Fruit fly (Drosophila melanogaster): ENCODE measurements around the gene alpha-Est9.

Gene alpha-Est9

DNA sequence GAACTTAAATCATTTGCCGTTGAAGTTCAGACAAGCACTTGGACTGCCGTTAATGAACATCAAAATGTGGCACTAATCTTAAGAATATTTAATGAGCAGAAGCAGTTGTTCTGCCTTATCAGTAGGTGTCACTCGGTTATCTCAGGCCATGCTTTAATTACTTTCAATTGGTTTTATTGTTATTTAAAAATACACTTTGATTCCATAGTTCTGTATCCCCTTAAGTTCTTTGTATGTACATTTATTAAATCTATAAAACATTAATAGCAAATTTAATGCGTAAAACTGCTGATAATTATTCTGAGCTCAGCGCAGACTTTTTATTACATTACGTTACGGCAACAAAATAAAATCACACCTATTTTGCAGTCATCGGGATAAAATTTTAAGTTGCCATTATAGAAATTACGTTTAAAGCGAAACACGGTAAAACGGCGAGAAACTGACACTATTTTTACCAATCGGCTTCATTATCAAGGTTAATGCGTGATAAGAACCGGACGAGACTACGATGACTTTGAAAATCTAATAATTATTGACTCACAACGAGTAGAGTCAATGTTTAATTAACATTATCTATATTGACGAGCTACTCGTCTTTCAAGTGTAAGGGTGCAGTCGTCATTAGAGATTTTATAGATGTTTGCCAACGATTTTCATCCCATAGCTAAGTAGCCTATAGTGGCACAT, 17.5 kb upstream of the alpha-Est9 start:
- TF ChIP-seq CG4496 (GFP tag; IDR thresholded peaks at IDR 0.05) (no peak), CG8159 (tag; optimal IDR thresholded peaks at IDR 0.05) (peak; percentile 3)

DNA sequence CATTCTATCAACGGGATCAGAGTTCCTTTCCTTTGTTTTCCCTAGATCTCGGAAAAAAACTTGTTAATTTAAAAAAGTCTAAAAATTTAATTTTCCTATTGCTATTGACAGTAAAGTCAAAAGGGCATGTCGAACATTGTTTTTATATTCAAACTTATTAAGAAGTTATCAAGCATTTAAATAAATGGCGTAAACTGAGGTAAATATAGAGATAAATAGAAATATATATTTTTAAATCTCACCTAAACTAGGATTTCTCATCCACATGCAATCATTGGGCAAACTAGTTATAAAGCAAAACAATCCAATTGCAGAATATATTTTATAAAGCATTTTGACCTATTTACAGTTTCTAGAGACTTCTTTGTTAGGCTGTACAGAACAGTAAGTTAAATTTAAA, 14.5 kb upstream of the alpha-Est9 start, which contains the start of gene Ubc84D:
Gene Ubc84D (minus strand): TSS at position 101 of the 400 bp plus-strand sequence.
- no peak for TF ChIP-seq fd96Ca (GFP tag; IDR thresholded peaks at IDR 0.05)
- no peak for TF ChIP-seq Pif1B (GFP tag; optimal IDR thresholded peaks at IDR 0.05)
- TF ChIP-seq CG34367 (tag; optimal IDR thresholded peaks at IDR 0.05): no peak
- TF ChIP-seq CG12605 (GFP tag; IDR thresholded peaks at IDR 0.05): no peak
- no peak for TF ChIP-seq Pif1A (GFP tag; optimal IDR thresholded peaks at IDR 0.05)
- TF ChIP-seq gl (tag; optimal IDR thresholded peaks at IDR 0.05): no peak
- TF ChIP-seq Snoo (tag; optimal IDR thresholded peaks at IDR 0.05): no peak
- TF ChIP-seq CG4496 (GFP tag; IDR thresholded peaks at IDR 0.05): no peak
- no peak for TF ChIP-seq D1 (tag; optimal IDR thresholded peaks at IDR 0.05)
- no peak for TF ChIP-seq rn (GFP tag; IDR thresholded peaks at IDR 0.05)
- no peak for TF ChIP-seq EcR (GFP tag; optimal IDR thresholded peaks at IDR 0.05)
- TF ChIP-seq CG8301 (tag; optimal IDR thresholded peaks at IDR 0.05): no peak
- TF ChIP-seq CG10348 (GFP tag; IDR thresholded peaks at IDR 0.05): no peak
- TF ChIP-seq CG14655 (GFP tag; optimal IDR thresholded peaks at IDR 0.05): no peak
- TF ChIP-seq CG8159 (tag; optimal IDR thresholded peaks at IDR 0.05): no peak
- TF ChIP-seq Ets98B (GFP tag; IDR thresholded peaks at IDR 0.05): no peak
- TF ChIP-seq CG15710 (tag; optimal IDR thresholded peaks at IDR 0.05): no peak

DNA sequence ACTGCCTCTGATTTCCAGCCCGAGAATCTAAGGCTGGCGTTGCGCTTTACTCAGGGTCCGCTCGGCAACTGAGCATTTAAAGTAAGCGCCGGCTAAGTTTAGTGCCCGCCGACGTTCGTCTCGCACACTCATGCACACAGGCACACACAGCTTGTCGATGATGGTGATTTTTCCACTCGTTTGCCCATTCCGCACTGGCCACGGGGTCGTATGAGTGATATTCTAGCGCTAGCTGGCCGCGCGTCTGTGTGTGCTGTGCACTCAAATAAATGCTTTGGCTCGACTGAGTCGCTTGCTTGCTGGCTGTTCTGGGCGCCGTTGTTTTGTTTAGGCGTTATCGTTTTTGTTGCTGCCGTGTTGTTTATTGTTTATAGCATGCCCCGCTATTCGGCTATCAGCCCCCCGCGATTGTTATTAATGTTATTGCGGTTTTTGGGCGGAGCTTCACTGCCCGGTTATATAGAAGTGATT, 10.7 kb upstream of the alpha-Est9 start, which contains the start of gene alpha-Est8:
Gene alpha-Est8 (minus strand): TSS at position 72 of the 471 bp plus-strand sequence.
- TF ChIP-seq Ets98B (GFP tag; IDR thresholded peaks at IDR 0.05) (0 out of 2 replicates have a peak, but pooled peaks have one; percentile 11), CG9948 (tag; optimal IDR thresholded peaks at IDR 0.05) (no peak), fd96Ca (GFP tag; IDR thresholded peaks at IDR 0.05) (no peak), rn (GFP tag; IDR thresholded peaks at IDR 0.05) (no peak), CG12605 (GFP tag; IDR thresholded peaks at IDR 0.05) (0 out of 2 replicates have a peak, but pooled peaks have one; percentile 25), CG34367 (tag; optimal IDR thresholded peaks at IDR 0.05) (no peak), Pif1B (GFP tag; optimal IDR thresholded peaks at IDR 0.05) (no peak)

DNA sequence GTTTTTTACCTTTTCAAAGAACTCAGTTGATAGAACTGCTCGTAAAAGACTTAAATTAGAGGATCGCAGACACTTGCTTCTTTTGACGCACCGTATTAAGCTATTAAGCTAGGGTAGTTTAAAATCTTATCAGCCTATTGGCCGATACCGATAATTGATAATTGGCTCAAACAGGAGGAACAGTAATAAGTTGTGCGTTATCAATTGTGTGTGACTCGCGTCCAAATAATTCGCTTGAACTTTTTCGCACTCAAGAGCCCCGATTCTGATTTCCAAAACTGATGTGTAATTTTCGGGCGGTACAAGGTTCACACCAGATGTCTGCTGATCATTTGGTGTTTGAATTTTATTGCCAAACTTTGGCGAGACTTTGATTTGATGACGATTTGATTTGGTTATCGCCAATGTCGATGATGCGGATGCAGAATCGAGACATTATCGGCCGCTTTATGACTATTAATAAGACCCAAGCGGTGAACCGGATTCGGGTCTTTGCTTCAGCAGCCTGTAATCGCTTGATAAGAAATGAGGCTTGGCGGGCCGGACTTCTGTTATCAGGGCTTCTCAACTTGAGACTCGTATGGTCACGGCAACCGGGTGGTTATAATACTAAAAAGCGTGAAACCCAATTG, 9.4 kb upstream of the alpha-Est9 start:
- TF ChIP-seq rn (GFP tag; IDR thresholded peaks at IDR 0.05) (no peak), EcR (GFP tag; optimal IDR thresholded peaks at IDR 0.05) (peak; percentile 16)

DNA sequence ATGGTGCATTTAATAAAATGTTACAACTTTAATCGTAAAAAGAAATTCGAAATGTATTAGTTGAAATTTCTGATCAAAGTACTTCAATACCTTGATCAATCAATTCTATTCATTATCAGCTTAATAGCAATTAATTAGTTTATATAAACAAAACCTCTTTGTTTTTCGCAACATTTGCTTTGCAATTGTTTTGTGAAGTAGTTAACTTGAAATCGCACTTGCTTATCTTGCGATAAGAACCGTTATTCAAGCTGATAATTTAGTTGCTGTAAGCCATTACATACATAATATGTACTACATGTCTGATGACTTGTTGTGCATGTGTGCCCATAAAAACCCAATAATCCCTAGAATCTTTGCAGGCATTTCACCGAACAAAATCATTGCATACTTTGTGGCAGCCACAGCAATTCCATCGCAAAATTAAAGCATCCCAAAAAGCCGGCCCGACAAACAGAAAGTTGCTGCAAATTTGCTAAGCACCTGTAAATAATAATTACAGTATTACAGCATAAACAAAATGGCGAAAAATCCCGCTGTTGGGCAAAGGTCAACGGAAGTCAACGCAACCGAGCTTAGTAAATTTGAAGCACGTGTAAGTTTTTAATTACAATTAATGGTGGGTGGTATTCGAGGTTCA, 3.4 kb upstream of the alpha-Est9 start:
- TF ChIP-seq CG8301 (tag; optimal IDR thresholded peaks at IDR 0.05) (no peak), fd96Ca (GFP tag; IDR thresholded peaks at IDR 0.05) (no peak), D1 (tag; optimal IDR thresholded peaks at IDR 0.05) (peak; percentile 41), CG4496 (GFP tag; IDR thresholded peaks at IDR 0.05) (peak; percentile 54; the same call in 1 of the 3 replicates), Pif1A (GFP tag; optimal IDR thresholded peaks at IDR 0.05) (no peak), Ets98B (GFP tag; IDR thresholded peaks at IDR 0.05) (no peak), EcR (GFP tag; optimal IDR thresholded peaks at IDR 0.05) (no peak), Snoo (tag; optimal IDR thresholded peaks at IDR 0.05) (no peak), gl (tag; optimal IDR thresholded peaks at IDR 0.05) (no peak)

DNA sequence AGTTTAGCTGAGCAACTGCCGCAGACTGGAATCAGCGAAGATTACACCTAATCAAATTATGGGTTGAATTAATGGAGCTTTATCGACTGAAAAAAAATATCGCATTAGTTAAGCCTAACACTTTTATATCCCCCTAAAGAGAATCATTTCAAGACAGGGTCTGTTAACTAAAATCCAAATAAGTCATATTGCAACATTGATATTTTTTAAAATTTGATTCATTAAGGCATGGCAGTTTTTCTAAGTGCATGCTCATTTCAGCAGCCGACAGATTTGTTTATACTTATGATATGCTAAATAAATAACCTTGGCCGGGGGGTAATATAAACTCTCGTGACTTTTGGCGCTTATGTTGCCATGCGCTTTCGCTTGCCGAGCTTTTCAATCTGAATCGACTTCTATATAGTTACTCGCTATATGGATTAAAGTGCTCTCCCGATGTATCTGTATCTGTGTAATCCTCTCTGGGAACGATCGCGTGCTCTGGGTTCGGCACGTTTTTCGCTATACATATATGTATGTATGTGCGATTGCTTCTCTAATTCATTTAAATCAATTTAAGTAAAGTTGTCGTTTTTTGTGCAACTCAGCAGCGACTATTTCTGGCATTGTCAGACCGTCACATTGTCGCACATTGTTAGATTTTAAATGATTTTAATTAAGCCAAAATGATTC, 1.6 kb upstream of the alpha-Est9 start:
- peak; percentile 65 for TF ChIP-seq Ets98B (GFP tag; IDR thresholded peaks at IDR 0.05)
- TF ChIP-seq rn (GFP tag; IDR thresholded peaks at IDR 0.05): no peak
- no peak for TF ChIP-seq CG8301 (tag; optimal IDR thresholded peaks at IDR 0.05)
- TF ChIP-seq fd96Ca (GFP tag; IDR thresholded peaks at IDR 0.05): peak; percentile 42; the same call in 1 of the 3 replicates
- TF ChIP-seq CG32121 (GFP tag; IDR thresholded peaks at IDR 0.05): peak; percentile 68
- no peak for TF ChIP-seq CG14655 (GFP tag; optimal IDR thresholded peaks at IDR 0.05)
- no peak for TF ChIP-seq CG15710 (tag; optimal IDR thresholded peaks at IDR 0.05)
- no peak for TF ChIP-seq CG8159 (tag; optimal IDR thresholded peaks at IDR 0.05)
- TF ChIP-seq CG4496 (GFP tag; IDR thresholded peaks at IDR 0.05): peak; percentile 81
- TF ChIP-seq CG34367 (tag; optimal IDR thresholded peaks at IDR 0.05): no peak
- TF ChIP-seq gl (tag; optimal IDR thresholded peaks at IDR 0.05): no peak
- TF ChIP-seq CG17806 (tag; optimal IDR thresholded peaks at IDR 0.05): no peak
- TF ChIP-seq CG9948 (tag; optimal IDR thresholded peaks at IDR 0.05): no peak
- TF ChIP-seq Pif1A (GFP tag; optimal IDR thresholded peaks at IDR 0.05): peak; percentile 0
- no peak for TF ChIP-seq D1 (tag; optimal IDR thresholded peaks at IDR 0.05)
